Fruit fly (Drosophila melanogaster): ENCODE results near the gene GABA-B-R1.

The GABA-B-R1 gene

dm6 chr2L:15067832-15068231 lies 51.7 kb downstream of the GABA-B-R1 start (continued):
- TF ChIP-seq HLH4C (GFP tag; IDR thresholded peaks at IDR 0.05; ENCODE audit: partially characterized antibody): peak; percentile 60; the same call in 2 of the 3 replicates
- TF ChIP-seq phol (tag; optimal IDR thresholded peaks at IDR 0.05): peak; percentile 74
- TF ChIP-seq zf30C (GFP tag; optimal IDR thresholded peaks at IDR 0.05): peak; percentile 20
- peak; percentile 58 for TF ChIP-seq kni (GFP tag; optimal IDR thresholded peaks at IDR 0.05)
- peak; percentile 17 for TF ChIP-seq HHEX (GFP tag; optimal IDR thresholded peaks at IDR 0.05)
- peak; percentile 53 for TF ChIP-seq CrebB (tag; optimal IDR thresholded peaks at IDR 0.05)
- TF ChIP-seq CG34422 (GFP tag; IDR thresholded peaks at IDR 0.05): peak; percentile 85; the same call in 2 of the 3 replicates
- peak; percentile 71 for TF ChIP-seq ftz-f1 (GFP tag; optimal IDR thresholded peaks at IDR 0.05)
- TF ChIP-seq CG11504 (tag; optimal IDR thresholded peaks at IDR 0.05): peak; percentile 51
- peak; percentile 13 for TF ChIP-seq Dip3 (GFP tag; optimal IDR thresholded peaks at IDR 0.05)
- no peak for TF ChIP-seq CG6654 (GFP tag; optimal IDR thresholded peaks at IDR 0.05)
- no peak for TF ChIP-seq Gsc (GFP tag; IDR thresholded peaks at IDR 0.05)
- TF ChIP-seq CG12219 (GFP tag; optimal IDR thresholded peaks at IDR 0.05): no peak
- TF ChIP-seq Hr78 (GFP tag; optimal IDR thresholded peaks at IDR 0.05): no peak
- no peak for TF ChIP-seq salm (tag; optimal IDR thresholded peaks at IDR 0.05)
- peak in 1 of 2 experiments; percentile 15 for TF ChIP-seq Hr51 (GFP tag; optimal IDR thresholded peaks at IDR 0.05)
- peak; percentile 37 for TF ChIP-seq CG10654 (GFP tag; optimal IDR thresholded peaks at IDR 0.05)
- TF ChIP-seq Bdp1 (GFP tag; optimal IDR thresholded peaks at IDR 0.05): no peak
- TF ChIP-seq pfk (GFP tag; optimal IDR thresholded peaks at IDR 0.05): peak; percentile 69
- peak; percentile 75; the same call in 2 of the 3 replicates for TF ChIP-seq hb (GFP tag; IDR thresholded peaks at IDR 0.05; ENCODE audit: partially characterized antibody)
- peak; percentile 82 for TF ChIP-seq stwl (tag; optimal IDR thresholded peaks at IDR 0.05)
- TF ChIP-seq CG10321 (GFP tag; IDR thresholded peaks at IDR 0.05): no peak; the same call in 1 of the 2 replicates
- TF ChIP-seq CG2199 (GFP tag; IDR thresholded peaks at IDR 0.05): peak; percentile 82; the same call in 2 of the 3 replicates
- TF ChIP-seq CG4820 (GFP tag; optimal IDR thresholded peaks at IDR 0.05): peak; percentile 25
- TF ChIP-seq CG4730 (GFP tag; IDR thresholded peaks at IDR 0.05): peak; percentile 97
- peak; percentile 6 for TF ChIP-seq CG1233 (GFP tag; optimal IDR thresholded peaks at IDR 0.05)
- TF ChIP-seq croc (GFP tag; conservative IDR thresholded peaks at IDR 0.05): no peak
- TF ChIP-seq CG17912 (GFP tag; optimal IDR thresholded peaks at IDR 0.05): peak; percentile 86
- no peak for TF ChIP-seq ase (GFP tag; IDR thresholded peaks at IDR 0.05)
- TF ChIP-seq Doc2 (GFP tag; IDR thresholded peaks at IDR 0.05): no peak
- TF ChIP-seq CG4617 (GFP tag; optimal IDR thresholded peaks at IDR 0.05; ENCODE audit: borderline replicate concordance): peak; percentile 33
- TF ChIP-seq repo (GFP tag; optimal IDR thresholded peaks at IDR 0.05): no peak
- TF ChIP-seq Oaz (GFP tag; IDR thresholded peaks at IDR 0.05): no peak
- peak; percentile 78 for TF ChIP-seq CG34224 (GFP tag; IDR thresholded peaks at IDR 0.05; ENCODE audit: partially characterized antibody)
- TF ChIP-seq crc (GFP tag; optimal IDR thresholded peaks at IDR 0.05): no peak
- TF ChIP-seq CG7357 (GFP tag; IDR thresholded peaks at IDR 0.05): no peak
- peak; percentile 39 for TF ChIP-seq CG30020 (tag; optimal IDR thresholded peaks at IDR 0.05)
- peak; percentile 28 for TF ChIP-seq unpg (GFP tag; optimal IDR thresholded peaks at IDR 0.05)
- no peak for TF ChIP-seq br (optimal IDR thresholded peaks at IDR 0.05)
- TF ChIP-seq CG17359 (tag; optimal IDR thresholded peaks at IDR 0.05): peak; percentile 58
- peak; percentile 20 for TF ChIP-seq CG13296 (GFP tag; optimal IDR thresholded peaks at IDR 0.05)
- TF ChIP-seq YL-1 (GFP tag; optimal IDR thresholded peaks at IDR 0.05): peak; percentile 99
- TF ChIP-seq ci (GFP tag; IDR thresholded peaks at IDR 0.05): peak; percentile 72
- peak; percentile 93 for TF ChIP-seq CG7987 (GFP tag; optimal IDR thresholded peaks at IDR 0.05)
- peak; percentile 38 for TF ChIP-seq tx (GFP tag; optimal IDR thresholded peaks at IDR 0.05)
- TF ChIP-seq Fer3 (tag; optimal IDR thresholded peaks at IDR 0.05): peak; percentile 44
- peak; percentile 83 for TF ChIP-seq CG10267 (tag; optimal IDR thresholded peaks at IDR 0.05)
- TF ChIP-seq CG2120 (GFP tag; optimal IDR thresholded peaks at IDR 0.05): peak; percentile 53
- no peak for TF ChIP-seq Oli (tag; optimal IDR thresholded peaks at IDR 0.05)
- no peak for TF ChIP-seq HLH3B (GFP tag; IDR thresholded peaks at IDR 0.05)
